Fruit fly (Drosophila melanogaster): Measurements from ENCODE around the gene CG3457.

DNA sequence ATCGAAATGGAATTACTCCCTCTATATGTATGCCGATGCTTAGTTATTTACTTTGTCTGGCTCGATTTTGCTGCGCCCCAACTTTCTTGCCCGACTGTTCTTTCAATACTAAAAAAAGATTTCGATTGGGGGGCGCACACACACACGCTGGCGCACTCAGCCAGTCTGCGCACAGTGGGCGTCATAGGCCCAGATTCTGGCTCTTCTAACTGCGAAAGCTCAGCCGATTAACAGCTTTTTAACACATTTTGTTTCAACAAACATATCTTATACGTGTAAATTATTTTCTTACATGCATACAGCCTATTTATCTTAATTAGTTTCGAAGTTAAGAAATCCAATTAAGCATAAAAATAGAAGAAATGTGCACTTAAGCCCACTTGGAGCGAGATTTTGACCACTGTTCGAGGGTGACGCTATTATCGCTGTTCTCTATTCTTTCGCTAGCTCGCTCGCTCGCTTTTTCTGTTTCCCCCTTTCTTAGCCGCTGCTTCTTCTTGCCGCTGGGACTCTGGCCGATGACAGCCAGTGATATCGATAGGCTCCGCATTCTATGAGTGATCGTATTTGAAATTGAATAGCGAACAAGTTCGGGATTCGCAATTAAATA lies 34.7 kb downstream of the CG3457 start, which contains the start of gene Vinc:
- peak; percentile 86 for TF ChIP-seq Hr83 (GFP tag; optimal IDR thresholded peaks at IDR 0.05; ENCODE audit: poor library complexity, severe bottlenecking)
- peak; percentile 86 for TF ChIP-seq Jra (GFP tag; optimal IDR thresholded peaks at IDR 0.05)
- TF ChIP-seq Mio (GFP tag; optimal IDR thresholded peaks at IDR 0.05): no peak
- no peak for TF ChIP-seq usp (GFP tag; optimal IDR thresholded peaks at IDR 0.05)
- TF ChIP-seq Dfd (GFP tag; optimal IDR thresholded peaks at IDR 0.05): no peak
- peak; percentile 82 for TF ChIP-seq Sp1 (GFP tag; optimal IDR thresholded peaks at IDR 0.05)
- peak; percentile 88 for TF ChIP-seq br (GFP tag; optimal IDR thresholded peaks at IDR 0.05)
- TF ChIP-seq GATAd (GFP tag; optimal IDR thresholded peaks at IDR 0.05): no peak
- TF ChIP-seq pan (optimal IDR thresholded peaks at IDR 0.05): no peak
- peak; percentile 93 for TF ChIP-seq h (GFP tag; optimal IDR thresholded peaks at IDR 0.05)
- TF ChIP-seq psq (GFP tag; optimal IDR thresholded peaks at IDR 0.05): peak; percentile 93
- peak; percentile 95 for TF ChIP-seq fru (GFP tag; optimal IDR thresholded peaks at IDR 0.05)
- no peak for TF ChIP-seq Abd-B (GFP tag; optimal IDR thresholded peaks at IDR 0.05)
